Fruit fly (Drosophila melanogaster) whole organism, prepupa: ENCODE results near the gene Rlip.

Experiments used
- Blimp-1 ChIP-seq: fragments of 200-800 bp; sonication (Bioruptor generic); optimal IDR thresholded peaks from 3 replicates; lab custom pipeline; 2017; ENCODE audit warnings: missing biosample characterization, missing genetic modification characterization, mild to moderate bottlenecking, moderate library complexity, missing genetic modification reagents
- CG15336 ChIP-seq: fragments of 200-800 bp; sonication (Bioruptor generic); IDR thresholded peaks from 2 replicates; pipeline ENCODE4 v1.3.6; 2022; ENCODE audit warnings: missing biosample characterization, missing genetic modification characterization
- CG34406 ChIP-seq: fragments of 200-800 bp; sonication (Bioruptor generic); optimal IDR thresholded peaks from 3 replicates; lab custom pipeline; 2016; ENCODE audit warnings: missing biosample characterization, missing genetic modification characterization
- CG3919 ChIP-seq: fragments of 200-800 bp; sonication (Bioruptor generic); optimal IDR thresholded peaks from 3 replicates; lab custom pipeline; 2016; ENCODE audit warnings: missing biosample characterization, missing genetic modification characterization
- CG4318 ChIP-seq: fragments of 200-800 bp; sonication (Bioruptor generic); optimal IDR thresholded peaks from 3 replicates; lab custom pipeline; 2017; ENCODE audit warnings: missing biosample characterization, mild to moderate bottlenecking, missing genetic modification characterization
- Eip78C ChIP-seq: fragments of 200-800 bp; sonication (Bioruptor generic); peaks from one replicate; lab custom pipeline; 2016; ENCODE audit warnings: missing biosample characterization, missing genetic modification characterization
- Eip93F ChIP-seq: fragments of 200-800 bp; sonication (Bioruptor generic); optimal IDR thresholded peaks from 2 replicates; lab custom pipeline; 2016; ENCODE audit warnings: missing biosample characterization, mild to moderate bottlenecking, missing genetic modification characterization
- Ets96B ChIP-seq: fragments of 200-800 bp; optimal IDR thresholded peaks from 2 replicates; lab custom pipeline; 2019; ENCODE audit warnings: missing biosample characterization, mild to moderate bottlenecking, missing genetic modification characterization, moderate library complexity
- Gug ChIP-seq: fragments of 200-800 bp; sonication (Bioruptor generic); IDR thresholded peaks from 2 replicates; pipeline ENCODE4 v1.3.6; 2022; ENCODE audit warnings: missing biosample characterization, missing genetic modification characterization
- Lpt ChIP-seq: fragments of 200-800 bp; sonication (Bioruptor generic); optimal IDR thresholded peaks from 3 replicates; lab custom pipeline; 2016; ENCODE audit warnings: missing biosample characterization, missing genetic modification characterization
- Met ChIP-seq: fragments of 200-800 bp; sonication (Bioruptor generic); optimal IDR thresholded peaks from 3 replicates; lab custom pipeline; 2016; ENCODE audit warnings: missing biosample characterization, missing genetic modification characterization
- Sox102F ChIP-seq: fragments of 200-800 bp; sonication (Bioruptor generic); optimal IDR thresholded peaks from 2 replicates; lab custom pipeline; 2016; ENCODE audit warnings: missing biosample characterization, mild to moderate bottlenecking, missing genetic modification characterization
- achi ChIP-seq: fragments of 200-800 bp; sonication (Bioruptor generic); optimal IDR thresholded peaks from 3 replicates; lab custom pipeline; 2016; ENCODE audit warnings: missing biosample characterization, missing genetic modification characterization
- dsx ChIP-seq: fragments of 200-800 bp; optimal IDR thresholded peaks from 3 replicates; lab custom pipeline; 2019; ENCODE audit warnings: missing biosample characterization, mild to moderate bottlenecking, missing genetic modification characterization, moderate library complexity; ENCODE audit not compliant: poor library complexity, severe bottlenecking
- eg ChIP-seq: fragments of 200-800 bp; sonication (Bioruptor generic); IDR thresholded peaks from 3 replicates; pipeline ENCODE4 v1.3.6; 2022; ENCODE audit warnings: missing biosample characterization, missing genetic modification characterization
- esn ChIP-seq: fragments of 200-800 bp; sonication (Bioruptor generic); optimal IDR thresholded peaks from 2 replicates; lab custom pipeline; 2016; ENCODE audit warnings: missing biosample characterization, mild to moderate bottlenecking, missing genetic modification characterization, moderate library complexity
- fkh ChIP-seq: fragments of 200-800 bp; sonication (Bioruptor generic); optimal IDR thresholded peaks from 3 replicates; lab custom pipeline; 2017; ENCODE audit warnings: missing biosample characterization, mild to moderate bottlenecking, missing genetic modification characterization, moderate library complexity
- salr ChIP-seq, 2 experiments: fragments of 200-800 bp; sonication (Bioruptor generic); optimal IDR thresholded peaks; 3 replicates each; lab custom pipeline; 2016 to 2018; ENCODE audit warnings: missing biosample characterization in 2 of 2, missing genetic modification characterization in 2 of 2, mild to moderate bottlenecking in 1 of 2
- svp ChIP-seq: fragments of 200-800 bp; sonication (Bioruptor generic); peaks from one replicate; lab custom pipeline; 2016; ENCODE audit warnings: missing biosample characterization, missing genetic modification characterization
- vri ChIP-seq: fragments of 200-800 bp; sonication (Bioruptor generic); optimal IDR thresholded peaks from 3 replicates; lab custom pipeline; 2016; ENCODE audit warnings: missing biosample characterization, mild to moderate bottlenecking, missing genetic modification characterization

Rlip gene

dm6 chr3R:21066469-21067284 lies 49.2 kb downstream of the Rlip start:
- no peak for TF ChIP-seq Eip93F
- TF ChIP-seq salr (GFP tag; optimal IDR thresholded peaks at IDR 0.05; lab: Kevin White, UChicago), result no peak
- 0 out of 2 replicates have a peak, but pooled peaks have one; percentile 32 for TF ChIP-seq CG15336 (GFP tag; lab: Robert Waterston, UW)
- TF ChIP-seq svp (GFP tag; lab: Kevin White, UChicago), result no peak
- peak; percentile 46 for TF ChIP-seq Eip78C (GFP tag; lab: Kevin White, UChicago)
- TF ChIP-seq eg (GFP tag; lab: Robert Waterston, UW), result peak; percentile 16; the same call in 1 of the 3 replicates
- no peak for TF ChIP-seq Ets96B (tag; lab: Kevin White, UChicago)
- no peak for TF ChIP-seq CG3919 (GFP tag; lab: Kevin White, UChicago)
- TF ChIP-seq Blimp-1, result peak; percentile 12
- TF ChIP-seq CG34406 (GFP tag; lab: Kevin White, UChicago), result no peak
- TF ChIP-seq Sox102F (GFP tag; lab: Kevin White, UChicago), result no peak
- TF ChIP-seq fkh (GFP tag; lab: Kevin White, UChicago), result peak; percentile 71

dm6 chr3R:21067543-21067942 lies 50.1 kb downstream of the Rlip start:
- TF ChIP-seq vri, result peak; percentile 65
- no peak for TF ChIP-seq dsx
- TF ChIP-seq CG4318, result no peak
- TF ChIP-seq Ets96B (tag; lab: Kevin White, UChicago), result no peak
- TF ChIP-seq, all 60 proteins: peak for 1

- TF ChIP-seq svp (GFP tag; lab: Kevin White, UChicago) (no peak), esn (GFP tag; lab: Kevin White, UChicago) (no peak), Sox102F (GFP tag; lab: Kevin White, UChicago) (no peak), Lpt (GFP tag; lab: Kevin White, UChicago) (no peak), Met (no peak), achi (no peak), Gug (no peak)
Observed at dm6 chr3R:21069742-21070141, 52.3 kb downstream of the Rlip start.
